Worm (Caenorhabditis elegans) whole organism, L1 larva: ENCODE results near the gene C50B6.3.

ENCODE experiments used
- ces-1 ChIP-seq: fragments of 150-350 bp; optimal IDR thresholded peaks from 2 replicates; lab custom pipeline; 2014; ENCODE audit warnings: missing biosample characterization, missing genetic modification reagents, missing genetic modification characterization
- mdl-1 ChIP-seq, 2 experiments: fragments of 150-350 bp; optimal IDR thresholded peaks; 2 replicates each; lab custom pipeline; 2014 to 2017; ENCODE audit warnings: missing biosample characterization in 2 of 2, missing genetic modification characterization in 2 of 2, inconsistent platforms in 1 of 2
- nhr-76 ChIP-seq: sonication (generic microtip); optimal IDR thresholded peaks from 2 replicates; lab custom pipeline; 2017; ENCODE audit warnings: missing biosample characterization, missing genetic modification characterization
- unc-62 ChIP-seq: fragments of 150-350 bp; optimal IDR thresholded peaks from 2 replicates; lab custom pipeline; 2014; ENCODE audit warnings: missing biosample characterization, missing genetic modification reagents, missing genetic modification characterization

- TF ChIP-seq mdl-1 (tag; optimal IDR thresholded peaks at IDR 0.05; lab: Kevin White, UChicago) = no peak
- no peak for TF ChIP-seq unc-62 (GFP tag; lab: Kevin White, UChicago)
- no peak for TF ChIP-seq nhr-76
- TF ChIP-seq ces-1 (GFP tag; lab: Kevin White, UChicago) = no peak
These were observed 24.5 kb upstream of the C50B6.3 start for ce11 chrV:13288881-13289280.
